Worm (Caenorhabditis elegans) whole organism, L2 larva: ENCODE data around the gene ceh-7.

Experiments used
- dmd-4 ChIP-seq: sonication (generic microtip); optimal IDR thresholded peaks from 2 replicates; lab custom pipeline; 2017; ENCODE audit warnings: missing biosample characterization, missing genetic modification characterization
- elt-3 ChIP-seq: sonication (generic microtip); optimal IDR thresholded peaks from 2 replicates; lab custom pipeline; 2017; ENCODE audit warnings: missing biosample characterization, missing genetic modification characterization
- fos-1 ChIP-seq: fragments of 150-350 bp; optimal IDR thresholded peaks from 2 replicates; lab custom pipeline; 2014; ENCODE audit warnings: missing biosample characterization, missing genetic modification characterization
- lin-13 ChIP-seq: fragments of 150-350 bp; optimal IDR thresholded peaks from 2 replicates; lab custom pipeline; 2014; ENCODE audit warnings: missing biosample characterization, missing genetic modification reagents, missing genetic modification characterization
- lsy-2 ChIP-seq, 2 experiments: fragments of 150-350 bp in 1 of 2; sonication (generic microtip) in 1 of 2; optimal IDR thresholded peaks; 2 replicates each; lab custom pipeline; 2014 to 2017; ENCODE audit warnings: missing biosample characterization in 2 of 2, missing genetic modification characterization in 2 of 2
- nhr-11 ChIP-seq: fragments of 150-350 bp; optimal IDR thresholded peaks from 2 replicates; lab custom pipeline; 2014; ENCODE audit warnings: missing biosample characterization, missing genetic modification characterization
- nhr-6 ChIP-seq: fragments of 150-350 bp; optimal IDR thresholded peaks from 2 replicates; lab custom pipeline; 2014; ENCODE audit warnings: missing biosample characterization, missing genetic modification characterization
- unc-55 ChIP-seq: fragments of 150-350 bp; sonication (generic microtip); optimal IDR thresholded peaks from 3 replicates; lab custom pipeline; 2014; ENCODE audit warnings: missing biosample characterization, missing genetic modification reagents, missing genetic modification characterization
- ztf-4 ChIP-seq: fragments of 150-350 bp; optimal IDR thresholded peaks from 2 replicates; lab custom pipeline; 2014; ENCODE audit warnings: missing biosample characterization, missing genetic modification characterization

DNA sequence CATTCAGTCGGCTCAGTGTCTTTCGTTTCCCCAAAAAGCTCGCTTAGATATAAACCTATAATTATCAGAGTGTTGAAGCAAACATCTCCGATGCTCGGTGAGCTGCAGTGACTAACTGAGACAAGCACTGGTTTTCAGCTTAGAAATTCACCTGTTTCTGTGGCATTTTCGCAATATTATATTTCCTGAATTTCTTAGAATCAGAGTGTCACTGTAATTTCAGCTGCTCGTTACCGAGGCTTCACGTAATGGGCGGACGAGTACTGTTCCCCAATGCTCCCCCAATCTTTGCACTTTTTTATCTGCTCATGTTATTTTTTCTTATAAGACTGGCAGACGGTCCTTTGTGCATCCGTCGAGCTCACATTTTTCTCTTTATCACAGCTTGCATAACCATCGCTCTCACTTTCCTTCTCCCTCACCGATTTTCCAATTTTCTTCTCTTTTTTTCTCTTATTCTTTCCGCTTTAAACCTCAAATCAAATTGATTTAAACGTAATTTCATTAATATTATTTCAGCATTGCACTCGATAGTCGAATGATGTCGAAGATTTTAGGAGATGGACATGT, 18.4 kb upstream of the ceh-7 start, which contains the start of gene trcs-2:
- TF ChIP-seq nhr-6 (tag; lab: Kevin White, UChicago) (no peak), ztf-4 (tag; lab: Kevin White, UChicago) (no peak), fos-1 (tag; lab: Kevin White, UChicago) (no peak), dmd-4 (tag; lab: Kevin White, UChicago) (no peak), lin-13 (GFP tag; lab: Kevin White, UChicago) (no peak), lsy-2 (tag; optimal IDR thresholded peaks at IDR 0.05; lab: Kevin White, UChicago) (no peak), nhr-11 (no peak), elt-3 (tag; lab: Kevin White, UChicago) (no peak), unc-55 (no peak)
